Fruit fly (Drosophila melanogaster) whole organism, embryonic: ENCODE data around the gene PGAP2.

ENCODE experiments used
- Awh ChIP-seq: fragments of 200-800 bp; sonication (Bioruptor generic); IDR thresholded peaks from 2 replicates; pipeline ENCODE4, ENCODE4 v1.3.6; 2022; ENCODE audit warnings: missing biosample characterization, missing genetic modification characterization
- CG10209 ChIP-seq: fragments of 200-800 bp; sonication (Bioruptor generic); optimal IDR thresholded peaks from 3 replicates; lab custom pipeline; 2017; ENCODE audit warnings: missing biosample characterization, mild to moderate bottlenecking, missing genetic modification characterization, missing genetic modification reagents
- CG10321 ChIP-seq: fragments of 200-800 bp; sonication (Bioruptor generic); IDR thresholded peaks from 2 replicates; pipeline ENCODE4 v1.3.6; 2022; ENCODE audit warnings: missing biosample characterization, missing genetic modification characterization
- CG12071 ChIP-seq: fragments of 200-800 bp; sonication (Bioruptor generic); optimal IDR thresholded peaks from 3 replicates; lab custom pipeline; 2018; ENCODE audit warnings: missing biosample characterization, mild to moderate bottlenecking, missing genetic modification characterization
- CG12391 ChIP-seq: fragments of 200-800 bp; sonication (Bioruptor generic); optimal IDR thresholded peaks from 3 replicates; lab custom pipeline; 2018; ENCODE audit warnings: missing biosample characterization, mild to moderate bottlenecking, missing genetic modification characterization, moderate library complexity
- CG15514 ChIP-seq: fragments of 200-800 bp; sonication (Bioruptor generic); optimal IDR thresholded peaks from 3 replicates; lab custom pipeline; 2017; ENCODE audit warnings: missing biosample characterization, missing genetic modification characterization, mild to moderate bottlenecking, moderate library complexity, missing genetic modification reagents
- CG15601 ChIP-seq: fragments of 200-800 bp; sonication (Bioruptor generic); optimal IDR thresholded peaks from 3 replicates; lab custom pipeline; 2019; ENCODE audit warnings: missing biosample characterization, mild to moderate bottlenecking, missing genetic modification characterization, moderate library complexity
- CG17568 ChIP-seq: fragments of 200-800 bp; sonication (Bioruptor generic); optimal IDR thresholded peaks from 2 replicates; lab custom pipeline; 2018; ENCODE audit warnings: missing biosample characterization, mild to moderate bottlenecking, missing genetic modification characterization, moderate library complexity
- CG18599 ChIP-seq: fragments of 200-800 bp; sonication (Bioruptor generic); optimal IDR thresholded peaks from 3 replicates; lab custom pipeline; 2017; ENCODE audit warnings: missing biosample characterization, missing genetic modification characterization, mild to moderate bottlenecking, moderate library complexity, missing genetic modification reagents
- CG3281 ChIP-seq: fragments of 200-800 bp; sonication (Bioruptor generic); optimal IDR thresholded peaks from 3 replicates; lab custom pipeline; 2017; ENCODE audit warnings: missing biosample characterization, mild to moderate bottlenecking, missing genetic modification characterization
- CG3726 ChIP-seq: fragments of 200-800 bp; sonication (Bioruptor generic); IDR thresholded peaks from 3 replicates; pipeline ENCODE4, ENCODE4 v1.3.6; 2022; ENCODE audit warnings: missing biosample characterization, missing genetic modification characterization
- CG4282 ChIP-seq: fragments of 200-800 bp; sonication (Bioruptor generic); optimal IDR thresholded peaks from 2 replicates; lab custom pipeline; 2016; ENCODE audit warnings: missing biosample characterization, missing genetic modification characterization
- CG5245 ChIP-seq: fragments of 200-800 bp; sonication (Bioruptor generic); optimal IDR thresholded peaks from 3 replicates; lab custom pipeline; 2016; ENCODE audit warnings: missing biosample characterization, missing genetic modification characterization
- CG7963 ChIP-seq: fragments of 200-800 bp; sonication (Bioruptor generic); IDR thresholded peaks from 3 replicates; pipeline ENCODE4 v1.3.6; 2022; ENCODE audit warnings: missing biosample characterization, missing genetic modification characterization; ENCODE audit not compliant: partially characterized antibody
- CG8388 ChIP-seq: fragments of 200-800 bp; sonication (Bioruptor generic); optimal IDR thresholded peaks from 2 replicates; lab custom pipeline; 2019; ENCODE audit warnings: missing biosample characterization, mild to moderate bottlenecking, missing genetic modification characterization, moderate library complexity
- CoRest ChIP-seq: fragments of 200-800 bp; sonication (Bioruptor generic); optimal IDR thresholded peaks from 3 replicates; lab custom pipeline; 2018; ENCODE audit warnings: missing biosample characterization, mild to moderate bottlenecking, missing genetic modification characterization, moderate library complexity
- CrebB ChIP-seq: fragments of 200-800 bp; sonication (Bioruptor generic); optimal IDR thresholded peaks from 3 replicates; lab custom pipeline; 2018; ENCODE audit warnings: missing biosample characterization, mild to moderate bottlenecking, missing genetic modification characterization
- ERR ChIP-seq: fragments of 200-800 bp; sonication (Bioruptor generic); optimal IDR thresholded peaks from 2 replicates; lab custom pipeline; 2016; ENCODE audit warnings: missing biosample characterization, missing genetic modification characterization
- H2.0 ChIP-seq: fragments of 200-800 bp; sonication (Bioruptor generic); IDR thresholded peaks from 2 replicates; pipeline ENCODE4 v1.3.6; 2022; ENCODE audit warnings: missing biosample characterization, missing genetic modification characterization
- Hand ChIP-seq: fragments of 200-800 bp; sonication (Bioruptor generic); optimal IDR thresholded peaks from 2 replicates; lab custom pipeline; 2017; ENCODE audit warnings: mild to moderate bottlenecking, missing biosample characterization, missing genetic modification reagents, missing genetic modification characterization
- Hey ChIP-seq: fragments of 200-800 bp; sonication (Bioruptor generic); optimal IDR thresholded peaks from 3 replicates; lab custom pipeline; 2018; ENCODE audit warnings: missing biosample characterization, mild to moderate bottlenecking, missing genetic modification characterization
- Hsf ChIP-seq: fragments of 200-800 bp; sonication (Bioruptor generic); optimal IDR thresholded peaks from 3 replicates; lab custom pipeline; 2016; ENCODE audit warnings: missing biosample characterization, missing genetic modification characterization
- Meics ChIP-seq: fragments of 200-800 bp; sonication (Bioruptor generic); optimal IDR thresholded peaks from 2 replicates; lab custom pipeline; 2017; ENCODE audit warnings: missing biosample characterization, mild to moderate bottlenecking, missing genetic modification characterization
- NC2α ChIP-seq: fragments of 200-800 bp; sonication (Bioruptor generic); optimal IDR thresholded peaks from 2 replicates; lab custom pipeline; 2016; ENCODE audit warnings: missing biosample characterization, missing genetic modification characterization
- NK7.1 ChIP-seq: fragments of 200-800 bp; sonication (Bioruptor generic); optimal IDR thresholded peaks from 3 replicates; lab custom pipeline; 2016; ENCODE audit warnings: missing biosample characterization, missing genetic modification characterization
- Rfx ChIP-seq: fragments of 200-800 bp; sonication (Bioruptor generic); IDR thresholded peaks from 2 replicates; pipeline ENCODE4 v1.3.6; 2022; ENCODE audit warnings: missing biosample characterization, missing genetic modification characterization
- Six4 ChIP-seq: fragments of 200-800 bp; sonication (Bioruptor generic); optimal IDR thresholded peaks from 2 replicates; lab custom pipeline; 2016; ENCODE audit warnings: missing biosample characterization, missing genetic modification characterization
- Sry-β ChIP-seq: fragments of 200-800 bp; sonication (Bioruptor generic); optimal IDR thresholded peaks from 2 replicates; lab custom pipeline; 2018; ENCODE audit warnings: missing biosample characterization, mild to moderate bottlenecking, missing genetic modification characterization, moderate library complexity
- aop ChIP-seq: fragments of 200-800 bp; sonication (Bioruptor generic); IDR thresholded peaks from 2 replicates; pipeline ENCODE4 v1.3.6; 2022; ENCODE audit warnings: missing biosample characterization, missing genetic modification characterization
- bigmax ChIP-seq: fragments of 200-800 bp; sonication (Bioruptor generic); optimal IDR thresholded peaks from 2 replicates; lab custom pipeline; 2018; ENCODE audit warnings: missing biosample characterization, mild to moderate bottlenecking, missing genetic modification characterization
- cato ChIP-seq: fragments of 200-800 bp; sonication (Bioruptor generic); optimal IDR thresholded peaks from 2 replicates; lab custom pipeline; 2016; ENCODE audit warnings: missing biosample characterization, missing genetic modification characterization, borderline replicate concordance
- chif ChIP-seq, 2 experiments: fragments of 200-800 bp; sonication (Bioruptor generic); optimal IDR thresholded peaks; 3 replicates each; lab custom pipeline; 2016; ENCODE audit warnings: missing biosample characterization in 2 of 2, missing genetic modification characterization in 2 of 2
- corto ChIP-seq: fragments of 200-800 bp; sonication (Bioruptor generic); optimal IDR thresholded peaks from 2 replicates; lab custom pipeline; 2016; ENCODE audit warnings: missing biosample characterization, mild to moderate bottlenecking, missing genetic modification characterization, moderate library complexity
- da ChIP-seq: fragments of 200-800 bp; sonication (Bioruptor generic); optimal IDR thresholded peaks from 2 replicates; lab custom pipeline; 2016; ENCODE audit warnings: missing biosample characterization, missing genetic modification characterization
- dmrt99B ChIP-seq: fragments of 200-800 bp; sonication (Bioruptor generic); optimal IDR thresholded peaks from 2 replicates; lab custom pipeline; 2018; ENCODE audit warnings: missing biosample characterization, mild to moderate bottlenecking, missing genetic modification characterization, moderate library complexity
- ems ChIP-seq: fragments of 200-800 bp; sonication (Bioruptor generic); optimal IDR thresholded peaks from 3 replicates; lab custom pipeline; 2016; ENCODE audit warnings: missing biosample characterization, missing genetic modification characterization
- ftz-f1 ChIP-seq: fragments of 200-800 bp; sonication (Bioruptor generic); optimal IDR thresholded peaks from 2 replicates; lab custom pipeline; 2016; ENCODE audit warnings: missing biosample characterization, missing genetic modification characterization
- hbn ChIP-seq: fragments of 200-800 bp; sonication (Bioruptor generic); IDR thresholded peaks from 2 replicates; pipeline ENCODE4 v1.3.6; 2022; ENCODE audit warnings: missing biosample characterization, missing genetic modification characterization; ENCODE audit not compliant: partially characterized antibody
- ind ChIP-seq: fragments of 200-800 bp; sonication (Bioruptor generic); optimal IDR thresholded peaks from 3 replicates; lab custom pipeline; 2016; ENCODE audit warnings: missing biosample characterization, missing genetic modification characterization
- jigr1 ChIP-seq: fragments of 200-800 bp; sonication (Bioruptor generic); IDR thresholded peaks from 3 replicates; pipeline ENCODE4 v1.3.6; 2022; ENCODE audit warnings: missing biosample characterization, missing genetic modification characterization
- maf-S ChIP-seq: fragments of 200-800 bp; sonication (Bioruptor generic); optimal IDR thresholded peaks from 2 replicates; lab custom pipeline; 2016; ENCODE audit warnings: missing biosample characterization, missing genetic modification characterization
- nerfin-2 ChIP-seq: fragments of 200-800 bp; sonication (Bioruptor generic); IDR thresholded peaks from 2 replicates; pipeline ENCODE4 v1.3.6; 2022; ENCODE audit warnings: missing biosample characterization, missing genetic modification characterization; ENCODE audit not compliant: partially characterized antibody
- prd ChIP-seq, 3 experiments: fragments of >200 bp in 2 of 3; fragments of 200-800 bp in 1 of 3; sonication (Bioruptor generic) in 1 of 3; optimal IDR thresholded peaks in 2 of 3; IDR thresholded peaks in 1 of 3; 2 replicates in 2 of 3; 3 replicates in 1 of 3; pipeline versions ENCODE4 v1.3.6 to Lab custom; 2017 to 2022; ENCODE audit warnings: missing biosample characterization in 1 of 3, missing genetic modification characterization in 1 of 3
- ranshi ChIP-seq: fragments of 200-800 bp; sonication (Bioruptor generic); IDR thresholded peaks from 2 replicates; pipeline ENCODE4 v1.3.6; 2022; ENCODE audit warnings: missing biosample characterization, missing genetic modification characterization
- shn ChIP-seq: fragments of 200-800 bp; sonication (Bioruptor generic); optimal IDR thresholded peaks from 3 replicates; lab custom pipeline; 2016; ENCODE audit warnings: missing biosample characterization, missing genetic modification characterization
- trem ChIP-seq: fragments of 200-800 bp; optimal IDR thresholded peaks from 3 replicates; lab custom pipeline; 2019; ENCODE audit warnings: missing biosample characterization, mild to moderate bottlenecking, missing genetic modification characterization, moderate library complexity
- usp ChIP-seq: fragments of >200 bp; optimal IDR thresholded peaks from 2 replicates; lab custom pipeline; 2017; ENCODE audit warnings: missing biosample characterization, missing genetic modification characterization
- vnd ChIP-seq: fragments of 200-800 bp; sonication (Bioruptor generic); IDR thresholded peaks from 3 replicates; pipeline ENCODE4 v1.3.6; 2022; ENCODE audit warnings: missing biosample characterization, missing genetic modification characterization; ENCODE audit not compliant: partially characterized antibody
- yki ChIP-seq: fragments of >200 bp; optimal IDR thresholded peaks from 3 replicates; lab custom pipeline; 2018
- zf30C ChIP-seq: fragments of 200-800 bp; sonication (Bioruptor generic); optimal IDR thresholded peaks from 3 replicates; lab custom pipeline; 2018; ENCODE audit warnings: missing biosample characterization, mild to moderate bottlenecking, missing genetic modification characterization

The PGAP2 gene

dm6 chr2L:850727-851257, 31.5 kb upstream of the PGAP2 start, which contains the start of gene drongo (continued):
- TF ChIP-seq CG5245 (GFP tag; lab: Kevin White, UChicago) (no peak), cato (GFP tag; lab: Kevin White, UChicago) (no peak), ems (peak; percentile 45), ftz-f1 (GFP tag; lab: Kevin White, UChicago) (peak; percentile 9), CG4282 (no peak), chif (GFP tag; optimal IDR thresholded peaks at IDR 0.05; lab: Kevin White, UChicago) (peak; percentile 6 to 44), CG3726 (no peak), da (peak; percentile 13), yki (lab: Kevin White, UChicago) (no peak), CG10209 (GFP tag; lab: Kevin White, UChicago) (no peak), vnd (GFP tag; lab: Robert Waterston, UW) (no peak), ERR (GFP tag; lab: Kevin White, UChicago) (peak; percentile 1), jigr1 (GFP tag; lab: Robert Waterston, UW) (no peak), NK7.1 (GFP tag; lab: Kevin White, UChicago) (no peak), Meics (GFP tag; lab: Kevin White, UChicago) (peak; percentile 11), CG12391 (tag; lab: Kevin White, UChicago) (peak; percentile 61), CG3281 (GFP tag; lab: Kevin White, UChicago) (peak; percentile 41), dmrt99B (tag; lab: Kevin White, UChicago) (no peak), corto (GFP tag; lab: Kevin White, UChicago) (no peak), CG10321 (GFP tag; lab: Robert Waterston, UW) (no peak), CoRest (tag; lab: Kevin White, UChicago) (peak; percentile 23), NC2α (GFP tag; lab: Kevin White, UChicago) (no peak), hbn (GFP tag; lab: Robert Waterston, UW) (peak; percentile 25; the same call in 1 of the 2 replicates), CG7963 (GFP tag; lab: Robert Waterston, UW) (no peak), CrebB (tag; lab: Kevin White, UChicago) (peak; percentile 69), Hand (GFP tag; lab: Kevin White, UChicago) (peak; percentile 61), bigmax (GFP tag; lab: Kevin White, UChicago) (no peak), Six4 (GFP tag; lab: Kevin White, UChicago) (no peak), Rfx (peak; percentile 64), CG15601 (tag; lab: Kevin White, UChicago) (peak; percentile 68), Hey (tag; lab: Kevin White, UChicago) (no peak), usp (GFP tag; lab: Kevin White, UChicago) (no peak), CG15514 (GFP tag; lab: Kevin White, UChicago) (peak; percentile 75), aop (GFP tag; lab: Robert Waterston, UW) (no peak), Hsf (GFP tag; lab: Kevin White, UChicago) (peak; percentile 27), ind (no peak), CG8388 (GFP tag; lab: Kevin White, UChicago) (no peak), prd (optimal IDR thresholded peaks at IDR 0.05; lab: Kevin White, UChicago) (no peak), prd (GFP tag; IDR thresholded peaks at IDR 0.05; lab: Robert Waterston, UW) (0 out of 3 replicates have a peak, but pooled peaks have one; percentile 15), CG12071 (GFP tag; lab: Kevin White, UChicago) (peak; percentile 38), Awh (GFP tag; lab: Robert Waterston, UW) (no peak), shn (GFP tag; lab: Kevin White, UChicago) (no peak), trem (tag; lab: Kevin White, UChicago) (peak; percentile 64), maf-S (GFP tag; lab: Kevin White, UChicago) (no peak), CG18599 (GFP tag; lab: Kevin White, UChicago) (peak; percentile 24), H2.0 (GFP tag; lab: Robert Waterston, UW) (no peak), Sry-β (peak; percentile 7), zf30C (peak; percentile 38), ranshi (GFP tag; lab: Robert Waterston, UW) (peak; percentile 18; the same call in 1 of the 2 replicates), nerfin-2 (no peak), CG17568 (GFP tag; lab: Kevin White, UChicago) (no peak)
